Worm (Caenorhabditis elegans): ENCODE measurements around the gene vha-8.

DNA sequence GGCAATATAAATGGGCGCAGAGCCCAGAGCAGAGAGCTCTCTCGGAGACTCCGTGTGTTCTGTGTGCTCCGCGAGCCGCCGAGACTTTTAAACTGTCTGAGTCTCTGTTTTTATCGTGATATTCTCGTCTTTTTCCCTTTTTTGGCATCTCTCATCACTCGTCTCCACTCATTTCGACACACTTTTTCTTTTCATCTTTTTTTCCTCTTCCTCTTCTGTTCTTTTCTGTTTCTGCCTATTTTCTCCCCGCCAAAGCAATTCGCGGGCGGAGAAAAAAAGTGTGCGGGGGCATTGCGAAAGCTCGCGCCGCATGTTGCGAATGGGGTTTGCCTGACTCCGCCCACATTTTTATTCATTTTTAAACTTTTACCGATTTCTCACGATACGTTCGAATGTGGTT, 34.5 kb upstream of the vha-8 start:
- TF ChIP-seq him-1 (tag; optimal IDR thresholded peaks at IDR 0.05) (peak; percentile 93), W03F9.2 (tag; optimal IDR thresholded peaks at IDR 0.05) (peak; percentile 88), dao-5 (tag; optimal IDR thresholded peaks at IDR 0.05) (peak; percentile 73)

Measured in whole organism, L4/young adult.